Fruit fly (Drosophila melanogaster) whole organism: ENCODE data around the gene Hk.

Source experiments
- CG8478 ChIP-seq: fragments of >200 bp; optimal IDR thresholded peaks from 2 replicates; lab custom pipeline; 2018; ENCODE audit warnings: inconsistent platforms
- Dll ChIP-seq: fragments of >200 bp; optimal IDR thresholded peaks from 2 replicates; lab custom pipeline; 2017
- EcR ChIP-seq, 2 experiments: fragments of >200 bp; optimal IDR thresholded peaks; 2 replicates each; lab custom pipeline; 2017; ENCODE audit warnings: missing biosample characterization in 2 of 2, missing genetic modification characterization in 2 of 2, missing genetic modification reagents in 2 of 2
- pan ChIP-seq: fragments of >200 bp; optimal IDR thresholded peaks from 2 replicates; lab custom pipeline; 2017
- psq ChIP-seq: fragments of >200 bp; optimal IDR thresholded peaks from 2 replicates; lab custom pipeline; 2017
- usp ChIP-seq: fragments of >200 bp; optimal IDR thresholded peaks from 2 replicates; lab custom pipeline; 2017; ENCODE audit warnings: missing biosample characterization, missing genetic modification characterization, mixed read lengths

The Hk gene

dm6 chrX:10256228-10256627 lies 7.1 kb downstream of the Hk start:
- TF ChIP-seq psq (lab: Kevin White, UChicago) = no peak
- no peak for TF ChIP-seq pan (lab: Kevin White, UChicago)
- no peak for TF ChIP-seq CG8478
- no peak for TF ChIP-seq EcR (GFP tag; optimal IDR thresholded peaks at IDR 0.05; lab: Kevin White, UChicago)
- no peak for TF ChIP-seq usp (GFP tag; lab: Kevin White, UChicago)
- no peak for TF ChIP-seq Dll (lab: Kevin White, UChicago)

DNA sequence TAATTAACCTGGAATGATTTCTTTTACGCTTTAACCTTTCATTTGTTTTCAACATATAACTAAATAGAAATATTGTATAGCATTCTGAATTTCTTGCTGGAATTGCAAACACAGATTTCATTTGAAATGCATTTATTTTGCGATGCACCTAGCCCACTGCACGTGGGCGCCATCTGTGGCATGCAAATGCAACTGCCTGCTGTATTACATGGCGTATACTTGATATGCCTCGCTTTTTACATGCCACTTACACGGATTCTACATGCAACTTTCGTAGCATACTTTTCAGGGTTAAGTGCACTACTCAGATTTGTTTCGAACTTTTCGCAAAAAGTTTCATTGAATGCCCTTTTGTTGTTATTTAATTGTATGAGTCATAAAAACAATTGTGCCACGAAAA lies 10.5 kb downstream of the Hk start:
- no peak for TF ChIP-seq CG8478
- no peak for TF ChIP-seq EcR (GFP tag; optimal IDR thresholded peaks at IDR 0.05; lab: Kevin White, UChicago)

dm6 chrX:10250659-10251058 lies 12.6 kb downstream of the Hk start:
- no peak for TF ChIP-seq CG8478
- TF ChIP-seq Dll (lab: Kevin White, UChicago) = no peak
- TF ChIP-seq pan (lab: Kevin White, UChicago) = no peak
- no peak for TF ChIP-seq usp (GFP tag; lab: Kevin White, UChicago)
- no peak for TF ChIP-seq psq (lab: Kevin White, UChicago)
- no peak for TF ChIP-seq EcR (GFP tag; optimal IDR thresholded peaks at IDR 0.05; lab: Kevin White, UChicago)

DNA sequence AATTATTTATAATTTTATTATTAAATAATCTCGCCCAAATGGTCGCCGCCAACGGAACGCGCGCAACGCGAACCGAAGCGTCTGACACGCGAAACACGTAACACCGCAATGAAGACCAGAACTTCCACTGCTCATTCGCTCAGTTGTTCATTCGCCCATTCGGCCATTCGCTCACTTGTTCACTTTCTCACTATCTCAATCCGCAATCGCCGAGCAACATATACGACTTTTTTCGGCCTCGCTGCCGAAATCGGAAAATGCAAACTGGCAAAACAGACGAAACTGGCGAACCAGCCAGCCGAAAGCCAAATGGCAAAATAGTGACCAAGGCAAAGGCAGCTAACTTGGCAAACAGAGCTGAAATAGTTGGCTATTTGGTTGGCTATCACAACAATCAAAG lies 13.3 kb downstream of the Hk start:
- no peak for TF ChIP-seq CG8478
- no peak for TF ChIP-seq pan (lab: Kevin White, UChicago)
- TF ChIP-seq EcR (GFP tag; optimal IDR thresholded peaks at IDR 0.05; lab: Kevin White, UChicago) = no peak
- TF ChIP-seq usp (GFP tag; lab: Kevin White, UChicago) = no peak
- no peak for TF ChIP-seq Dll (lab: Kevin White, UChicago)
- no peak for TF ChIP-seq psq (lab: Kevin White, UChicago)

DNA sequence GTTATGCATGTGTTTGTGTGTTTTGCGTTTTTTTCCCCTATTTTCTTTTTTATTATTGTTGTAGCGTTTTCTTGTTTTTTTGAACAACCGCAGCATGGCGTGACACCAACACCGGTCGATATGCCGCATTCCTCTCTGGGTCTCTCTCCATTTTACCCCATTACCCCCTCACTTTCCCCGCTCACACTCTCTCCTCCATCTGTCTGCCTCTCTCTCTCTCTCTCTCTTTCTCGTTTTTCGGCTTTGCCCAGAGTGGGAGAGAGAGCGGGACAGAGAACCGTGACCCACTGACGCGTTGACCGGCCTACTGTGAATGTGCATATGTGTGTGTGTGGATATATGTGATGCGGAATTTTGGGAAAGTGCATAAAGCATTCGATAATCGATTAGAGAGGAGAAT lies 15.9 kb downstream of the Hk start:
- TF ChIP-seq CG8478 (no peak), usp (GFP tag; lab: Kevin White, UChicago) (no peak), Dll (lab: Kevin White, UChicago) (no peak), psq (lab: Kevin White, UChicago) (no peak), EcR (GFP tag; optimal IDR thresholded peaks at IDR 0.05; lab: Kevin White, UChicago) (no peak), pan (lab: Kevin White, UChicago) (no peak)

DNA sequence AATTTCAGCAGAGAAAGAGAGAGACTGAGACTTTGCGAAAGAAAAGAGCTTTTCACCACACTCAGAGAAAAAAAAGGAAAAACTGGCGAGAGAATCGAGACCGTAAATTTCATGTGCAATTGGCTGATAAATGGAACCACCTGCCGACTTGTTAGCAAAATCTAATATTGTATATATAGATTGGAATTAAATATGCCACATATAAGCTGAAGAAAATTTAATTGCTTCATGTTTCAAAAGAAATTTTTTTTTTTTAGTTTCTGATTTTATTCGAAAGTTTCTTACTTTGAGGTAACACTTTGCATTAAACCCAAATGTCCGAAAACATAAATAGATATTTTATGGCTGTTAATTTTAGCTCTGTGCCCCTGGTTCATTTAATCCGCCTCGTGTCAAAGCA lies 18.5 kb downstream of the Hk start:
- TF ChIP-seq EcR (GFP tag; optimal IDR thresholded peaks at IDR 0.05; lab: Kevin White, UChicago) (no peak), psq (lab: Kevin White, UChicago) (no peak), Dll (lab: Kevin White, UChicago) (no peak), usp (GFP tag; lab: Kevin White, UChicago) (no peak), pan (lab: Kevin White, UChicago) (no peak), CG8478 (no peak)

dm6 chrX:10243540-10243939 lies 19.7 kb downstream of the Hk start:
- TF ChIP-seq usp (GFP tag; lab: Kevin White, UChicago) (no peak), pan (lab: Kevin White, UChicago) (no peak), Dll (lab: Kevin White, UChicago) (no peak), CG8478 (no peak), psq (lab: Kevin White, UChicago) (no peak), EcR (GFP tag; optimal IDR thresholded peaks at IDR 0.05; lab: Kevin White, UChicago) (no peak)

DNA sequence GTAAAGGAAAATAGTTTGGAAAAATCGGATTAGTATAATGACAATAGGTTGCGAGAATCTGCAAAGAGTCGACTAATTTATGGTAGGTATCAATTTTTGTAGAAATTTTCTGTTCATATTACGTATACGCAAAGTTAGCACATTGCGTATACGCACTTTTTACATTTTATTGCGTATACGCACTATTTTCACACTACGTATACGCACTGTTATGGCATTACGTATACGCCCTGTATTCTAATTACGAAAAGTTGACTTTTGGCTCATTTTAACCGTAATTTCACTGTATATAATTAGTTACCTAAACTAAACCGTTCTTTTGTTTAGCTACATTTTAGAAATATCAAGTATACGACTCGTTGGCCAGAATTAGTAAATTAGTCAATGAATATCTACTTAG lies 20.4 kb downstream of the Hk start:
- TF ChIP-seq CG8478 (no peak), pan (lab: Kevin White, UChicago) (no peak), EcR (GFP tag; optimal IDR thresholded peaks at IDR 0.05; lab: Kevin White, UChicago) (no peak), psq (lab: Kevin White, UChicago) (no peak), usp (GFP tag; lab: Kevin White, UChicago) (no peak), Dll (lab: Kevin White, UChicago) (no peak)

DNA sequence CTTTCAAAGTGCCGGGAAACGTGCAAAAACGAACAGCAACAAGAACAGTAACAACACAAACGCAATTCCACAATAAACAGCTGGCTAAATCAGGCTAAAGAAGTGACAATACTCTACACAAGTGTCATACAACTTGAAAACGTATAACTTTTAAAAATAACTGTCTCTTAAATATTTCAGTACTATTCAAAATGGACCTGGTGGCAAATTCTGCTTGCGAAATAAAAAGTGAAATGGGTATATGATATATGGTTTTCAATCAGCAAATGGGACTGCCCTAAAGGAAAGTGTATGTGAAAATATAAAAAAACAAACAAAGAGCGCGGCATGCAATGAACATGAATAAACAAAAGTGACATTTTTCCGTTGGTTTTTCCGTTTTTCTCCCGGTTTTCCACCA lies 21.4 kb downstream of the Hk start:
- TF ChIP-seq psq (lab: Kevin White, UChicago) = no peak
- TF ChIP-seq pan (lab: Kevin White, UChicago) = no peak

- no peak for TF ChIP-seq pan (lab: Kevin White, UChicago)
- TF ChIP-seq Dll (lab: Kevin White, UChicago) = no peak
- TF ChIP-seq CG8478 = no peak
- no peak for TF ChIP-seq psq (lab: Kevin White, UChicago)
- TF ChIP-seq EcR (GFP tag; optimal IDR thresholded peaks at IDR 0.05; lab: Kevin White, UChicago) = no peak
- TF ChIP-seq usp (GFP tag; lab: Kevin White, UChicago) = no peak
These were observed 29.2 kb downstream of the Hk start for dm6 chrX:10234024-10234520.

DNA sequence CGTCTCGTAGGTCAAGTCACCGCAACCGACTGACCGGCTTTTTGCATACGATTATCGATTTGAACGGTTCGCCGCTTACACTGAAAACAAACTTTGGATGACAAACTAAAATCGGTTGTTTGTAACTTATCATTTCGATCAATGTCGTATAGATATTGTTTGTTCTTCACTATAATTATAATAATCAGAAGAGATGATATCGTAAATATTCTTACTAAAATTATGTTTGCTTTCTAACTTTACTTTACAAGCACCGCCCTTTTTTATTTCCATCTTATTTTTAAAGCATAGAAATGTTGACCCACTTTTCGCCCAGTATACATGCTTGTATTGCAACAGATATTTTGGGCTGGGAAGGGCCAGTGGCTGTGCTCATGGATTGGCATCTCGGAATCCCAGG lies 30.2 kb downstream of the Hk start, which contains the start of gene CG2961:
Gene CG2961, minus strand, starts transcription at position 16 of the 400 bp plus-strand sequence.
- no peak for TF ChIP-seq usp (GFP tag; lab: Kevin White, UChicago)
- TF ChIP-seq EcR (GFP tag; optimal IDR thresholded peaks at IDR 0.05; lab: Kevin White, UChicago) = no peak
- no peak for TF ChIP-seq pan (lab: Kevin White, UChicago)
- no peak for TF ChIP-seq Dll (lab: Kevin White, UChicago)
- TF ChIP-seq CG8478 = no peak
- TF ChIP-seq psq (lab: Kevin White, UChicago) = no peak

DNA sequence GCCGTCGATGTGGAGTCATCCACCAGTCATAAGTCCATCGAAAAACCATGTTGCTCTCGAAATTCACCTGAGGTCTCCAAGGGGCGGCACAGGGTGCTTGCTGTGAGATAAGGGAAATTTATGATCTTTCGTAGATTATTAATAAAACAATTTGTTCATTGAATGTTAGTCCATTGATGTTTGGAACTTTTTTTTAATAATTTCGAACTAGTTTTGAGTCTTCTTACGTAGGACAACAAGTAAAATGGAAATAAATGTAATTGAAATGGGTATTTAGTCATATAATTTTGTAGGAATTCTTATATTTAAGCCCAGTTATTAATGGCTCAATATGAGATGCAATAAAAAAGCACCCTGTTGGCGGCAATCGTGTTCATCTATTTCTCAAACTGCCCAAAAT lies 30.8 kb downstream of the Hk start:
- TF ChIP-seq usp (GFP tag; lab: Kevin White, UChicago) (no peak), Dll (lab: Kevin White, UChicago) (no peak), EcR (GFP tag; optimal IDR thresholded peaks at IDR 0.05; lab: Kevin White, UChicago) (no peak), pan (lab: Kevin White, UChicago) (no peak), psq (lab: Kevin White, UChicago) (no peak), CG8478 (no peak)
